Worm (Caenorhabditis elegans) whole organism, L2 larva: ENCODE data around the gene pges-2.
A peak's percentile ranks its signal among the peaks of the same experiment; 100 is the strongest.

Experiments used
- C34F6.9 ChIP-seq: fragments of 150-350 bp; optimal IDR thresholded peaks from 2 replicates; lab custom pipeline; 2014; ENCODE audit warnings: missing biosample characterization, missing genetic modification characterization
- ZK546.5 ChIP-seq: sonication (generic microtip); optimal IDR thresholded peaks from 2 replicates; lab custom pipeline; 2017; ENCODE audit warnings: missing biosample characterization, missing genetic modification characterization
- alr-1 ChIP-seq: fragments of 150-350 bp; optimal IDR thresholded peaks from 2 replicates; lab custom pipeline; 2014; ENCODE audit warnings: missing biosample characterization, missing genetic modification characterization
- aly-2 ChIP-seq: fragments of 150-350 bp; optimal IDR thresholded peaks from 2 replicates; lab custom pipeline; 2014; ENCODE audit warnings: missing biosample characterization, missing genetic modification characterization
- ama-1 ChIP-seq: fragments of 150-350 bp; optimal IDR thresholded peaks from 2 replicates; lab custom pipeline; 2018; ENCODE audit warnings: inconsistent platforms
- blmp-1 ChIP-seq: sonication (generic microtip); optimal IDR thresholded peaks from 2 replicates; lab custom pipeline; 2017; ENCODE audit warnings: missing genetic modification characterization, mild to moderate bottlenecking, missing compliant biosample characterization, antibody characterized with exemption, moderate library complexity; ENCODE audit not compliant: insufficient read depth
- ceh-16 ChIP-seq: fragments of 150-350 bp; optimal IDR thresholded peaks from 2 replicates; lab custom pipeline; 2014; ENCODE audit warnings: missing biosample characterization, missing genetic modification characterization
- ceh-82 ChIP-seq: fragments of 150-350 bp; optimal IDR thresholded peaks from 2 replicates; lab custom pipeline; 2014; ENCODE audit warnings: missing biosample characterization, missing genetic modification characterization
- crh-2 ChIP-seq: sonication (generic microtip); optimal IDR thresholded peaks from 2 replicates; lab custom pipeline; 2017; ENCODE audit warnings: missing biosample characterization, missing genetic modification characterization
- dmd-4 ChIP-seq: sonication (generic microtip); optimal IDR thresholded peaks from 2 replicates; lab custom pipeline; 2017; ENCODE audit warnings: missing biosample characterization, missing genetic modification characterization
- elt-3 ChIP-seq: sonication (generic microtip); optimal IDR thresholded peaks from 2 replicates; lab custom pipeline; 2017; ENCODE audit warnings: missing biosample characterization, missing genetic modification characterization
- fos-1 ChIP-seq: fragments of 150-350 bp; optimal IDR thresholded peaks from 2 replicates; lab custom pipeline; 2014; ENCODE audit warnings: missing biosample characterization, missing genetic modification characterization
- lin-11 ChIP-seq: fragments of 150-350 bp; sonication (generic microtip); optimal IDR thresholded peaks from 2 replicates; lab custom pipeline; 2014; ENCODE audit warnings: missing biosample characterization, missing genetic modification characterization, inconsistent platforms, mixed read lengths
- lin-13 ChIP-seq: fragments of 150-350 bp; optimal IDR thresholded peaks from 2 replicates; lab custom pipeline; 2014; ENCODE audit warnings: missing biosample characterization, missing genetic modification reagents, missing genetic modification characterization
- mab-5 ChIP-seq: fragments of 150-350 bp; optimal IDR thresholded peaks from 2 replicates; lab custom pipeline; 2014; ENCODE audit warnings: missing biosample characterization, missing genetic modification characterization
- nhr-10 ChIP-seq: sonication (generic microtip); optimal IDR thresholded peaks from 2 replicates; lab custom pipeline; 2017; ENCODE audit warnings: missing biosample characterization, missing genetic modification characterization
- nhr-11 ChIP-seq: fragments of 150-350 bp; optimal IDR thresholded peaks from 2 replicates; lab custom pipeline; 2014; ENCODE audit warnings: missing biosample characterization, missing genetic modification characterization
- nhr-129 ChIP-seq: fragments of 150-350 bp; optimal IDR thresholded peaks from 2 replicates; lab custom pipeline; 2014; ENCODE audit warnings: missing biosample characterization, missing genetic modification characterization
- nhr-21 ChIP-seq: fragments of 150-350 bp; optimal IDR thresholded peaks from 2 replicates; lab custom pipeline; 2014; ENCODE audit warnings: missing biosample characterization, missing genetic modification characterization
- nhr-237 ChIP-seq: fragments of 150-350 bp; optimal IDR thresholded peaks from 2 replicates; lab custom pipeline; 2014; ENCODE audit warnings: missing biosample characterization, missing genetic modification characterization
- nhr-6 ChIP-seq: fragments of 150-350 bp; optimal IDR thresholded peaks from 2 replicates; lab custom pipeline; 2014; ENCODE audit warnings: missing biosample characterization, missing genetic modification characterization
- nhr-77 ChIP-seq: fragments of 150-350 bp; optimal IDR thresholded peaks from 2 replicates; lab custom pipeline; 2014; ENCODE audit warnings: missing biosample characterization, missing genetic modification characterization
- peb-1 ChIP-seq: fragments of 150-350 bp; optimal IDR thresholded peaks from 2 replicates; lab custom pipeline; 2014; ENCODE audit warnings: missing biosample characterization, missing genetic modification characterization
- sem-4 ChIP-seq: fragments of 150-350 bp; optimal IDR thresholded peaks from 2 replicates; lab custom pipeline; 2014; ENCODE audit warnings: missing biosample characterization, missing genetic modification reagents, missing genetic modification characterization
- sma-3 ChIP-seq: sonication (generic microtip); optimal IDR thresholded peaks from 2 replicates; lab custom pipeline; 2016; ENCODE audit warnings: missing genetic modification reagents, missing genetic modification characterization, missing compliant biosample characterization
- sma-9 ChIP-seq, 2 experiments: fragments of 150-350 bp in 1 of 2; sonication (generic microtip) in 1 of 2; optimal IDR thresholded peaks; 2 replicates each; lab custom pipeline; 2014 to 2016; ENCODE audit warnings: missing genetic modification characterization in 2 of 2, mild to moderate bottlenecking in 1 of 2, missing biosample characterization in 1 of 2, missing compliant biosample characterization in 1 of 2, missing genetic modification reagents in 1 of 2, moderate library complexity in 1 of 2
- snpc-4 ChIP-seq: fragments of 150-350 bp; optimal IDR thresholded peaks from 2 replicates; lab custom pipeline; 2014; ENCODE audit warnings: missing biosample characterization, missing genetic modification characterization
- unc-55 ChIP-seq: fragments of 150-350 bp; sonication (generic microtip); optimal IDR thresholded peaks from 3 replicates; lab custom pipeline; 2014; ENCODE audit warnings: missing biosample characterization, missing genetic modification reagents, missing genetic modification characterization
- ztf-1 ChIP-seq: fragments of 200-800 bp; sonication (Bioruptor generic); conservative IDR thresholded peaks from 2 replicates; pipeline ENCODE4 v1.3.6; 2022; ENCODE audit warnings: missing genetic modification characterization, missing compliant biosample characterization
- ztf-11 ChIP-seq: sonication (generic microtip); optimal IDR thresholded peaks from 2 replicates; lab custom pipeline; 2017; ENCODE audit warnings: missing biosample characterization, missing genetic modification characterization
- ztf-4 ChIP-seq: fragments of 150-350 bp; optimal IDR thresholded peaks from 2 replicates; lab custom pipeline; 2014; ENCODE audit warnings: missing biosample characterization, missing genetic modification characterization

The pges-2 gene

ce11 chrIV:10357842-10358241, 9.7 kb downstream of the pges-2 start, which contains the start of gene gkow-1:
TSS of gene gkow-1 (plus strand) at chrIV:10358142.
- TF ChIP-seq C34F6.9 (peak; percentile 33), lin-11 (tag; lab: Kevin White, UChicago) (no peak), lin-13 (GFP tag; lab: Kevin White, UChicago) (no peak), ztf-1 (GFP tag; lab: Robert Waterston, UW) (no peak), dmd-4 (tag; lab: Kevin White, UChicago) (no peak), sma-3 (GFP tag; lab: Kevin White, UChicago) (no peak), elt-3 (tag; lab: Kevin White, UChicago) (no peak), ceh-82 (no peak), crh-2 (tag; lab: Kevin White, UChicago) (peak; percentile 7), snpc-4 (tag; lab: Kevin White, UChicago) (no peak), aly-2 (tag; lab: Kevin White, UChicago) (no peak), blmp-1 (tag; lab: Kevin White, UChicago) (no peak), ZK546.5 (no peak), alr-1 (no peak), nhr-11 (no peak), ztf-11 (no peak), unc-55 (GFP tag; lab: Kevin White, UChicago) (peak; percentile 39), mab-5 (tag; lab: Kevin White, UChicago) (no peak), sem-4 (tag; lab: Kevin White, UChicago) (no peak), ceh-16 (tag; lab: Kevin White, UChicago) (no peak), sma-9 (GFP tag; optimal IDR thresholded peaks at IDR 0.05; lab: Kevin White, UChicago) (no peak), sma-9 (tag; optimal IDR thresholded peaks at IDR 0.05; lab: Kevin White, UChicago) (no peak), nhr-10 (tag; lab: Kevin White, UChicago) (no peak), nhr-129 (tag; lab: Kevin White, UChicago) (no peak)

ce11 chrIV:10357072-10357471, 10.5 kb downstream of the pges-2 start, which contains the start of gene R11A8.1:
TSS of gene R11A8.1 (minus strand) at chrIV:10357172.
- TF ChIP-seq peb-1 (tag; lab: Kevin White, UChicago) (no peak), ztf-1 (GFP tag; lab: Robert Waterston, UW) (no peak), ama-1 (lab: Kevin White, UChicago) (no peak), nhr-21 (tag; lab: Kevin White, UChicago) (no peak), blmp-1 (tag; lab: Kevin White, UChicago) (no peak), aly-2 (tag; lab: Kevin White, UChicago) (no peak), nhr-6 (tag; lab: Kevin White, UChicago) (no peak), nhr-10 (tag; lab: Kevin White, UChicago) (no peak), nhr-77 (no peak)

- TF ChIP-seq sma-3 (GFP tag; lab: Kevin White, UChicago) (no peak), mab-5 (tag; lab: Kevin White, UChicago) (no peak), ztf-4 (no peak), nhr-21 (tag; lab: Kevin White, UChicago) (no peak), C34F6.9 (no peak), nhr-77 (no peak), alr-1 (no peak), fos-1 (tag; lab: Kevin White, UChicago) (no peak)
These were observed 15.3 kb downstream of the pges-2 start, which contains the start of gene Y43C5B.2 for ce11 chrIV:10352243-10352642. TSS of gene Y43C5B.2 (minus strand) at chrIV:10352343.

- no peak for TF ChIP-seq nhr-237 (tag; lab: Kevin White, UChicago)
- TF ChIP-seq ztf-1 (GFP tag; lab: Robert Waterston, UW), result no peak
- TF ChIP-seq nhr-11, result no peak
- peak; percentile 62 for TF ChIP-seq fos-1 (tag; lab: Kevin White, UChicago)
- no peak for TF ChIP-seq lin-11 (tag; lab: Kevin White, UChicago)
- TF ChIP-seq ama-1 (lab: Kevin White, UChicago), result no peak
- TF ChIP-seq lin-13 (GFP tag; lab: Kevin White, UChicago), result no peak
- peak; percentile 5 for TF ChIP-seq crh-2 (tag; lab: Kevin White, UChicago)
- peak; percentile 70 for TF ChIP-seq blmp-1 (tag; lab: Kevin White, UChicago)
- no peak for TF ChIP-seq nhr-6 (tag; lab: Kevin White, UChicago)
- TF ChIP-seq nhr-129 (tag; lab: Kevin White, UChicago), result no peak
- TF ChIP-seq ceh-82, result no peak
- TF ChIP-seq, all 48 proteins: peak for 3
These were observed 17.5 kb downstream of the pges-2 start, which contains the start of the genes unc-43 and Y43C5B.3 for ce11 chrIV:10349871-10350640. TSS of gene unc-43 (minus strand) at chrIV:10350217. TSS of gene Y43C5B.3 (plus strand) at chrIV:10350590.
